Fruit fly (Drosophila melanogaster) whole organism, embryonic: ENCODE results near the gene polo.

Experiments
- Atf6 ChIP-seq: fragments of 200-800 bp; sonication (Bioruptor generic); IDR thresholded peaks from 2 replicates; pipeline ENCODE4 v1.3.6; 2022; ENCODE audit warnings: missing biosample characterization, missing genetic modification characterization
- CG1024 ChIP-seq: fragments of 200-800 bp; sonication (Bioruptor generic); IDR thresholded peaks from 2 replicates; pipeline ENCODE4 v1.3.6; 2022; ENCODE audit warnings: missing biosample characterization, missing genetic modification characterization
- CG10979 ChIP-seq: fragments of 200-800 bp; sonication (Bioruptor generic); optimal IDR thresholded peaks from 2 replicates; lab custom pipeline; 2018; ENCODE audit warnings: missing biosample characterization, mild to moderate bottlenecking, missing genetic modification characterization, moderate library complexity
- CG12155 ChIP-seq: fragments of 200-800 bp; sonication (Bioruptor generic); optimal IDR thresholded peaks from 3 replicates; lab custom pipeline; 2016; ENCODE audit warnings: missing biosample characterization, missing genetic modification characterization
- CG12236 ChIP-seq: fragments of 200-800 bp; sonication (Bioruptor generic); optimal IDR thresholded peaks from 2 replicates; lab custom pipeline; 2016; ENCODE audit warnings: missing biosample characterization, missing genetic modification characterization
- CG13287 ChIP-seq: fragments of 200-800 bp; sonication (Bioruptor generic); IDR thresholded peaks from 2 replicates; pipeline ENCODE4 v1.3.6; 2022; ENCODE audit warnings: missing biosample characterization, missing genetic modification characterization; ENCODE audit not compliant: partially characterized antibody
- CG14667 ChIP-seq: fragments of 200-800 bp; sonication (Bioruptor generic); IDR thresholded peaks from 2 replicates; pipeline ENCODE4 v1.3.6; 2022; ENCODE audit warnings: missing biosample characterization, missing genetic modification characterization
- CG17612 ChIP-seq: fragments of 200-800 bp; sonication (Bioruptor generic); IDR thresholded peaks from 2 replicates; pipeline ENCODE4 v1.3.6; 2022; ENCODE audit warnings: missing biosample characterization, missing genetic modification characterization
- CG1832 ChIP-seq: fragments of 200-800 bp; sonication (Bioruptor generic); optimal IDR thresholded peaks from 2 replicates; lab custom pipeline; 2017; ENCODE audit warnings: missing biosample characterization, mild to moderate bottlenecking, missing genetic modification characterization, inconsistent platforms
- CG2199 ChIP-seq: fragments of 200-800 bp; sonication (Bioruptor generic); IDR thresholded peaks from 3 replicates; pipeline ENCODE4 v1.3.6; 2022; ENCODE audit warnings: missing biosample characterization, missing genetic modification characterization
- CG2712 ChIP-seq: fragments of 200-800 bp; optimal IDR thresholded peaks from 3 replicates; lab custom pipeline; 2019; ENCODE audit warnings: missing biosample characterization, mild to moderate bottlenecking, missing genetic modification characterization, moderate library complexity
- CG30431 ChIP-seq: fragments of 200-800 bp; sonication (Bioruptor generic); optimal IDR thresholded peaks from 2 replicates; lab custom pipeline; 2017; ENCODE audit warnings: missing biosample characterization, missing genetic modification characterization
- CG32532 ChIP-seq: fragments of 200-800 bp; sonication (Bioruptor generic); IDR thresholded peaks from 2 replicates; pipeline ENCODE4 v1.3.6; 2022; ENCODE audit warnings: missing biosample characterization, missing genetic modification characterization
- CG34224 ChIP-seq: fragments of 200-800 bp; sonication (Bioruptor generic); IDR thresholded peaks from 3 replicates; pipeline ENCODE4 v1.3.6; 2022; ENCODE audit warnings: missing biosample characterization, missing genetic modification characterization; ENCODE audit not compliant: partially characterized antibody
- CG6689 ChIP-seq: fragments of 200-800 bp; sonication (Bioruptor generic); IDR thresholded peaks from 2 replicates; pipeline ENCODE4 v1.3.6; 2022; ENCODE audit warnings: missing biosample characterization, missing genetic modification characterization
- CG6791 ChIP-seq: fragments of 200-800 bp; sonication (Bioruptor generic); IDR thresholded peaks from 3 replicates; pipeline ENCODE4 v1.3.6; 2022; ENCODE audit warnings: missing biosample characterization, missing genetic modification characterization; ENCODE audit not compliant: partially characterized antibody
- CG7372 ChIP-seq: fragments of 200-800 bp; sonication (Bioruptor generic); IDR thresholded peaks from 2 replicates; pipeline ENCODE4 v1.3.6; 2022; ENCODE audit warnings: missing biosample characterization, missing genetic modification characterization
- CG7745 ChIP-seq: fragments of 200-800 bp; sonication (Bioruptor generic); optimal IDR thresholded peaks from 2 replicates; lab custom pipeline; 2018; ENCODE audit warnings: missing biosample characterization, mild to moderate bottlenecking, missing genetic modification characterization, moderate library complexity
- CG7987 ChIP-seq: fragments of 200-800 bp; sonication (Bioruptor generic); optimal IDR thresholded peaks from 2 replicates; lab custom pipeline; 2018; ENCODE audit warnings: missing biosample characterization, mild to moderate bottlenecking, missing genetic modification characterization, moderate library complexity
- CG8089 ChIP-seq: fragments of 200-800 bp; sonication (Bioruptor generic); optimal IDR thresholded peaks from 3 replicates; lab custom pipeline; 2016; ENCODE audit warnings: missing biosample characterization, missing genetic modification characterization
- CG8281 ChIP-seq: fragments of 200-800 bp; sonication (Bioruptor generic); optimal IDR thresholded peaks from 2 replicates; lab custom pipeline; 2018; ENCODE audit warnings: missing biosample characterization, mild to moderate bottlenecking, missing genetic modification characterization, moderate library complexity
- CG9609 ChIP-seq: fragments of 200-800 bp; sonication (Bioruptor generic); optimal IDR thresholded peaks from 3 replicates; lab custom pipeline; 2016; ENCODE audit warnings: missing biosample characterization, missing genetic modification characterization
- Deaf1 ChIP-seq: fragments of 200-800 bp; optimal IDR thresholded peaks from 3 replicates; lab custom pipeline; 2019; ENCODE audit warnings: missing biosample characterization, mild to moderate bottlenecking, missing genetic modification characterization, moderate library complexity
- Gug ChIP-seq: fragments of 200-800 bp; sonication (Bioruptor generic); IDR thresholded peaks from 4 replicates; pipeline ENCODE4 v1.3.6; 2022; ENCODE audit warnings: missing biosample characterization, missing genetic modification characterization
- Kr ChIP-seq: fragments of 200-800 bp; sonication (Bioruptor generic); optimal IDR thresholded peaks from 2 replicates; lab custom pipeline; 2017; ENCODE audit warnings: missing biosample characterization, mild to moderate bottlenecking, missing genetic modification characterization
- Lhr ChIP-seq: fragments of 200-800 bp; sonication (Bioruptor generic); optimal IDR thresholded peaks from 3 replicates; lab custom pipeline; 2017; ENCODE audit warnings: mild to moderate bottlenecking, missing biosample characterization, missing genetic modification reagents, missing genetic modification characterization
- MBD-R2 ChIP-seq: fragments of 200-800 bp; sonication (Bioruptor generic); IDR thresholded peaks from 2 replicates; pipeline ENCODE4 v1.3.6; 2022; ENCODE audit warnings: missing biosample characterization, missing genetic modification characterization
- Meics ChIP-seq: fragments of 200-800 bp; sonication (Bioruptor generic); optimal IDR thresholded peaks from 2 replicates; lab custom pipeline; 2017; ENCODE audit warnings: missing biosample characterization, mild to moderate bottlenecking, missing genetic modification characterization
- Pdp1 ChIP-seq, 2 experiments: fragments of 200-800 bp; sonication (Bioruptor generic); optimal IDR thresholded peaks; 3 replicates each; lab custom pipeline; 2016; ENCODE audit warnings: missing biosample characterization in 2 of 2, missing genetic modification characterization in 2 of 2, mild to moderate bottlenecking in 1 of 2, moderate library complexity in 1 of 2
- Rx ChIP-seq: fragments of 200-800 bp; sonication (Bioruptor generic); IDR thresholded peaks from 2 replicates; pipeline ENCODE4 v1.3.6; 2022; ENCODE audit warnings: missing biosample characterization, missing genetic modification characterization
- Ssrp ChIP-seq: fragments of 200-800 bp; sonication (Bioruptor generic); optimal IDR thresholded peaks from 2 replicates; lab custom pipeline; 2018; ENCODE audit warnings: missing biosample characterization, mild to moderate bottlenecking, missing genetic modification characterization, moderate library complexity
- Tbp ChIP-seq: fragments of >200 bp; optimal IDR thresholded peaks from 2 replicates; lab custom pipeline; 2018; ENCODE audit warnings: missing biosample characterization, missing genetic modification characterization
- Xrp1 ChIP-seq: fragments of 200-800 bp; sonication (Bioruptor generic); IDR thresholded peaks from 2 replicates; pipeline ENCODE4 v1.3.6; 2022; ENCODE audit warnings: missing biosample characterization, missing genetic modification characterization
- cg ChIP-seq: fragments of 200-800 bp; sonication (Bioruptor generic); optimal IDR thresholded peaks from 3 replicates; lab custom pipeline; 2019; ENCODE audit warnings: missing biosample characterization, mild to moderate bottlenecking, missing genetic modification characterization, moderate library complexity
- croc ChIP-seq: fragments of 200-800 bp; sonication (Bioruptor generic); conservative IDR thresholded peaks from 3 replicates; pipeline ENCODE4 v1.3.6; 2022; ENCODE audit warnings: missing biosample characterization, missing genetic modification characterization
- esg ChIP-seq: fragments of 200-800 bp; sonication (Bioruptor generic); conservative IDR thresholded peaks from 2 replicates; pipeline ENCODE4 v1.3.6; 2022; ENCODE audit warnings: missing biosample characterization, missing genetic modification characterization
- knrl ChIP-seq: fragments of 200-800 bp; sonication (Bioruptor generic); IDR thresholded peaks from 3 replicates; pipeline ENCODE4 v1.3.6; 2022; ENCODE audit warnings: missing biosample characterization, missing genetic modification characterization; ENCODE audit not compliant: partially characterized antibody
- nerfin-2 ChIP-seq: fragments of 200-800 bp; sonication (Bioruptor generic); IDR thresholded peaks from 2 replicates; pipeline ENCODE4 v1.3.6; 2022; ENCODE audit warnings: missing biosample characterization, missing genetic modification characterization; ENCODE audit not compliant: partially characterized antibody
- org-1 ChIP-seq: fragments of 200-800 bp; sonication (Bioruptor generic); optimal IDR thresholded peaks from 2 replicates; lab custom pipeline; 2017; ENCODE audit warnings: missing biosample characterization, missing genetic modification characterization
- pnt ChIP-seq: fragments of 200-800 bp; sonication (Bioruptor generic); optimal IDR thresholded peaks from 3 replicates; lab custom pipeline; 2016; ENCODE audit warnings: missing biosample characterization, missing genetic modification characterization
- psq ChIP-seq: fragments of 200-800 bp; sonication (Bioruptor generic); optimal IDR thresholded peaks from 2 replicates; lab custom pipeline; 2017; ENCODE audit warnings: missing biosample characterization, missing genetic modification characterization
- pum ChIP-seq: fragments of 200-800 bp; sonication (Bioruptor generic); optimal IDR thresholded peaks from 2 replicates; lab custom pipeline; 2016; ENCODE audit warnings: missing biosample characterization, missing genetic modification characterization
- rib ChIP-seq: fragments of 200-800 bp; sonication (Bioruptor generic); IDR thresholded peaks from 2 replicates; pipeline ENCODE4 v1.3.6; 2022; ENCODE audit warnings: missing biosample characterization, missing genetic modification characterization
- sens ChIP-seq: fragments of 200-800 bp; sonication (Bioruptor generic); peaks from one replicate; lab custom pipeline; 2016; ENCODE audit warnings: missing biosample characterization, missing genetic modification characterization
- sob ChIP-seq: fragments of 200-800 bp; sonication (Bioruptor generic); IDR thresholded peaks from 2 replicates; pipeline ENCODE4 v1.3.6; 2022; ENCODE audit warnings: missing biosample characterization, missing genetic modification characterization
- ssp ChIP-seq: fragments of 200-800 bp; sonication (Bioruptor generic); IDR thresholded peaks from 2 replicates; pipeline ENCODE4 v1.3.6; 2022; ENCODE audit warnings: missing biosample characterization, missing genetic modification characterization
- sug ChIP-seq: fragments of 200-800 bp; optimal IDR thresholded peaks from 2 replicates; lab custom pipeline; 2019; ENCODE audit warnings: missing biosample characterization, mild to moderate bottlenecking, missing genetic modification characterization, moderate library complexity
- toy ChIP-seq: fragments of 200-800 bp; sonication (Bioruptor generic); IDR thresholded peaks from 2 replicates; pipeline ENCODE4 v1.3.6; 2022; ENCODE audit warnings: missing biosample characterization, missing genetic modification characterization
- unc-4 ChIP-seq: fragments of 200-800 bp; sonication (Bioruptor generic); IDR thresholded peaks from 2 replicates; pipeline ENCODE4 v1.3.6; 2022; ENCODE audit warnings: missing biosample characterization, missing genetic modification characterization; ENCODE audit not compliant: partially characterized antibody
- vnd ChIP-seq: fragments of 200-800 bp; sonication (Bioruptor generic); IDR thresholded peaks from 3 replicates; pipeline ENCODE4 v1.3.6; 2022; ENCODE audit warnings: missing biosample characterization, missing genetic modification characterization; ENCODE audit not compliant: partially characterized antibody
- zen2 ChIP-seq: fragments of 200-800 bp; sonication (Bioruptor generic); IDR thresholded peaks from 3 replicates; pipeline ENCODE4 v1.3.6; 2022; ENCODE audit warnings: missing biosample characterization, missing genetic modification characterization; ENCODE audit not compliant: partially characterized antibody

Gene polo

dm6 chr3L:20316956-20317589 is 7.6 kb downstream of the polo start, which contains the start of gene Spn77Ba (continued):
- TF ChIP-seq zen2 (GFP tag; lab: Robert Waterston, UW) (no peak), sob (0 out of 2 replicates have a peak, but pooled peaks have one; percentile 38), CG13287 (no peak), Deaf1 (tag; lab: Kevin White, UChicago) (no peak), croc (GFP tag; lab: Robert Waterston, UW) (no peak), sens (GFP tag; lab: Kevin White, UChicago) (no peak), pum (GFP tag; lab: Kevin White, UChicago) (no peak), nerfin-2 (GFP tag; lab: Robert Waterston, UW) (no peak), vnd (GFP tag; lab: Robert Waterston, UW) (no peak), CG32532 (GFP tag; lab: Robert Waterston, UW) (no peak), CG12155 (GFP tag; lab: Kevin White, UChicago) (no peak), Meics (GFP tag; lab: Kevin White, UChicago) (no peak), CG30431 (GFP tag; lab: Kevin White, UChicago) (no peak), Rx (GFP tag; lab: Robert Waterston, UW) (no peak), CG17612 (GFP tag; lab: Robert Waterston, UW) (no peak), pnt (no peak), CG8089 (GFP tag; lab: Kevin White, UChicago) (no peak), CG7987 (GFP tag; lab: Kevin White, UChicago) (no peak), org-1 (GFP tag; lab: Kevin White, UChicago) (no peak), MBD-R2 (GFP tag; lab: Robert Waterston, UW) (no peak), Lhr (GFP tag; lab: Kevin White, UChicago) (no peak), toy (no peak), ssp (no peak), Ssrp (tag; lab: Kevin White, UChicago) (no peak), unc-4 (no peak), Gug (GFP tag; lab: Robert Waterston, UW) (no peak), CG1832 (GFP tag; lab: Kevin White, UChicago) (no peak), CG8281 (tag; lab: Kevin White, UChicago) (peak; percentile 42), CG6689 (GFP tag; lab: Robert Waterston, UW) (no peak), Xrp1 (GFP tag; lab: Robert Waterston, UW) (no peak), Pdp1 (GFP tag; optimal IDR thresholded peaks at IDR 0.05; lab: Kevin White, UChicago) (peak in 1 of 2 experiments; percentile 50), CG2199 (GFP tag; lab: Robert Waterston, UW) (no peak), esg (GFP tag; lab: Robert Waterston, UW) (no peak), Atf6 (no peak), CG2712 (tag; lab: Kevin White, UChicago) (no peak), Tbp (GFP tag; lab: Kevin White, UChicago) (no peak), CG9609 (GFP tag; lab: Kevin White, UChicago) (no peak), sug (tag; lab: Kevin White, UChicago) (peak; percentile 16), Kr (GFP tag; lab: Kevin White, UChicago) (no peak), CG14667 (GFP tag; lab: Robert Waterston, UW) (no peak), cg (no peak), CG7372 (GFP tag; lab: Robert Waterston, UW) (no peak), CG34224 (no peak; the same call in 2 of the 3 replicates), psq (GFP tag; lab: Kevin White, UChicago) (no peak), CG12236 (GFP tag; lab: Kevin White, UChicago) (no peak), CG10979 (tag; lab: Kevin White, UChicago) (no peak), CG7745 (tag; lab: Kevin White, UChicago) (no peak), rib (GFP tag; lab: Robert Waterston, UW) (0 out of 2 replicates have a peak, but pooled peaks have one; percentile 32), knrl (GFP tag; lab: Robert Waterston, UW) (no peak), CG6791 (GFP tag; lab: Robert Waterston, UW) (no peak), CG1024 (GFP tag; lab: Robert Waterston, UW) (no peak)
